Worm (Caenorhabditis elegans) whole organism, L3 larva: Measurements from ENCODE around the gene F16G10.1.

Experiments used
- aly-2 ChIP-seq: fragments of 150-350 bp; optimal IDR thresholded peaks from 2 replicates; lab custom pipeline; 2014; ENCODE audit warnings: missing biosample characterization, missing genetic modification characterization
- ceh-28 ChIP-seq: fragments of 150-350 bp; optimal IDR thresholded peaks from 2 replicates; lab custom pipeline; 2014; ENCODE audit warnings: missing biosample characterization, missing genetic modification reagents, missing genetic modification characterization
- ceh-9 ChIP-seq: sonication (generic microtip); optimal IDR thresholded peaks from 2 replicates; lab custom pipeline; 2018; ENCODE audit warnings: missing biosample characterization, missing genetic modification characterization
- egl-27 ChIP-seq: sonication (generic microtip); optimal IDR thresholded peaks from 4 replicates; lab custom pipeline; 2017; ENCODE audit warnings: missing biosample characterization, missing genetic modification reagents, missing genetic modification characterization
- elt-1 ChIP-seq: fragments of 150-350 bp; optimal IDR thresholded peaks from 2 replicates; lab custom pipeline; 2014; ENCODE audit warnings: missing biosample characterization, missing genetic modification characterization
- elt-3 ChIP-seq, 3 experiments: fragments of 150-350 bp in 1 of 3; sonication (generic microtip) in 2 of 3; optimal IDR thresholded peaks; 2 replicates in 2 of 3; 4 replicates in 1 of 3; lab custom pipeline; 2014 to 2017; ENCODE audit warnings: missing biosample characterization in 3 of 3, missing genetic modification characterization in 3 of 3
- fos-1 ChIP-seq: fragments of 150-350 bp; optimal IDR thresholded peaks from 2 replicates; lab custom pipeline; 2014; ENCODE audit warnings: missing biosample characterization, missing genetic modification characterization
- nhr-28 ChIP-seq: fragments of 150-350 bp; optimal IDR thresholded peaks from 2 replicates; lab custom pipeline; 2014; ENCODE audit warnings: missing biosample characterization, missing genetic modification characterization
- pha-4 ChIP-seq: fragments of 150-350 bp; optimal IDR thresholded peaks from 2 replicates; lab custom pipeline; 2014; ENCODE audit warnings: missing biosample characterization, missing genetic modification reagents, missing genetic modification characterization
- pqm-1 ChIP-seq: fragments of 150-350 bp; optimal IDR thresholded peaks from 2 replicates; lab custom pipeline; 2017; ENCODE audit warnings: missing biosample characterization, missing genetic modification characterization, inconsistent platforms
- snpc-4 ChIP-seq: fragments of 150-350 bp; optimal IDR thresholded peaks from 2 replicates; lab custom pipeline; 2014; ENCODE audit warnings: missing biosample characterization, missing genetic modification characterization
- tbx-2 ChIP-seq: sonication (generic microtip); optimal IDR thresholded peaks from 2 replicates; lab custom pipeline; 2016; ENCODE audit warnings: mild to moderate bottlenecking, missing genetic modification characterization, missing compliant biosample characterization

- no peak for TF ChIP-seq snpc-4 (tag; lab: Kevin White, UChicago)
- TF ChIP-seq ceh-28 (tag; lab: Kevin White, UChicago): no peak
- no peak for TF ChIP-seq ceh-9 (tag; lab: Kevin White, UChicago)
- no peak for TF ChIP-seq pha-4 (tag; lab: Kevin White, UChicago)
- no peak for TF ChIP-seq egl-27 (tag; lab: Kevin White, UChicago)
- TF ChIP-seq elt-3 (tag; optimal IDR thresholded peaks at IDR 0.05; lab: Kevin White, UChicago): no peak
- no peak for TF ChIP-seq aly-2 (tag; lab: Kevin White, UChicago)
- TF ChIP-seq elt-1 (tag; lab: Kevin White, UChicago): no peak
- no peak for TF ChIP-seq nhr-28 (tag; lab: Kevin White, UChicago)
- TF ChIP-seq tbx-2 (tag; lab: Kevin White, UChicago): no peak
- TF ChIP-seq fos-1 (tag; lab: Kevin White, UChicago): no peak
- no peak for TF ChIP-seq pqm-1 (tag; lab: Kevin White, UChicago)
Measured at ce11 chrII:2368956-2369355, 35.1 kb upstream of the F16G10.1 start, which contains the start of gene hpo-25.
